Worm (Caenorhabditis elegans) whole organism, L2 larva: ENCODE measurements around the gene C04G2.10.

Experiments used
- C34F6.9 ChIP-seq: fragments of 150-350 bp; optimal IDR thresholded peaks from 2 replicates; lab custom pipeline; 2014; ENCODE audit warnings: missing biosample characterization, missing genetic modification characterization
- F13H6.1 ChIP-seq: sonication (generic microtip); optimal IDR thresholded peaks from 2 replicates; lab custom pipeline; 2016; ENCODE audit warnings: missing genetic modification characterization, missing compliant biosample characterization
- ZK546.5 ChIP-seq: sonication (generic microtip); optimal IDR thresholded peaks from 2 replicates; lab custom pipeline; 2017; ENCODE audit warnings: missing biosample characterization, missing genetic modification characterization
- aly-2 ChIP-seq: fragments of 150-350 bp; optimal IDR thresholded peaks from 2 replicates; lab custom pipeline; 2014; ENCODE audit warnings: missing biosample characterization, missing genetic modification characterization
- ama-1 ChIP-seq: fragments of 150-350 bp; optimal IDR thresholded peaks from 2 replicates; lab custom pipeline; 2018; ENCODE audit warnings: inconsistent platforms
- blmp-1 ChIP-seq: sonication (generic microtip); optimal IDR thresholded peaks from 2 replicates; lab custom pipeline; 2017; ENCODE audit warnings: missing genetic modification characterization, mild to moderate bottlenecking, missing compliant biosample characterization, antibody characterized with exemption, moderate library complexity; ENCODE audit not compliant: insufficient read depth
- ceh-16 ChIP-seq: fragments of 150-350 bp; optimal IDR thresholded peaks from 2 replicates; lab custom pipeline; 2014; ENCODE audit warnings: missing biosample characterization, missing genetic modification characterization
- ceh-82 ChIP-seq: fragments of 150-350 bp; optimal IDR thresholded peaks from 2 replicates; lab custom pipeline; 2014; ENCODE audit warnings: missing biosample characterization, missing genetic modification characterization
- crh-2 ChIP-seq: sonication (generic microtip); optimal IDR thresholded peaks from 2 replicates; lab custom pipeline; 2017; ENCODE audit warnings: missing biosample characterization, missing genetic modification characterization
- dmd-4 ChIP-seq: sonication (generic microtip); optimal IDR thresholded peaks from 2 replicates; lab custom pipeline; 2017; ENCODE audit warnings: missing biosample characterization, missing genetic modification characterization
- elt-1 ChIP-seq: fragments of 150-350 bp; optimal IDR thresholded peaks from 2 replicates; lab custom pipeline; 2014; ENCODE audit warnings: missing biosample characterization, missing genetic modification characterization
- elt-3 ChIP-seq: sonication (generic microtip); optimal IDR thresholded peaks from 2 replicates; lab custom pipeline; 2017; ENCODE audit warnings: missing biosample characterization, missing genetic modification characterization
- gmeb-1 ChIP-seq: fragments of 150-350 bp; optimal IDR thresholded peaks from 2 replicates; lab custom pipeline; 2014; ENCODE audit warnings: missing biosample characterization, missing genetic modification characterization
- lin-13 ChIP-seq: fragments of 150-350 bp; optimal IDR thresholded peaks from 2 replicates; lab custom pipeline; 2014; ENCODE audit warnings: missing biosample characterization, missing genetic modification reagents, missing genetic modification characterization
- lin-39 ChIP-seq: fragments of 150-350 bp; optimal IDR thresholded peaks from 2 replicates; lab custom pipeline; 2014; ENCODE audit warnings: missing biosample characterization, missing genetic modification reagents, missing genetic modification characterization
- mab-5 ChIP-seq: fragments of 150-350 bp; optimal IDR thresholded peaks from 2 replicates; lab custom pipeline; 2014; ENCODE audit warnings: missing biosample characterization, missing genetic modification characterization
- mbf-1 ChIP-seq: sonication (generic microtip); optimal IDR thresholded peaks from 2 replicates; lab custom pipeline; 2017; ENCODE audit warnings: missing biosample characterization, missing genetic modification characterization
- mdl-1 ChIP-seq, 2 experiments: fragments of 150-350 bp in 1 of 2; sonication (generic microtip) in 1 of 2; optimal IDR thresholded peaks; 2 replicates each; lab custom pipeline; 2017; ENCODE audit warnings: missing biosample characterization in 2 of 2, missing genetic modification characterization in 2 of 2
- nhr-10 ChIP-seq: sonication (generic microtip); optimal IDR thresholded peaks from 2 replicates; lab custom pipeline; 2017; ENCODE audit warnings: missing biosample characterization, missing genetic modification characterization
- nhr-129 ChIP-seq: fragments of 150-350 bp; optimal IDR thresholded peaks from 2 replicates; lab custom pipeline; 2014; ENCODE audit warnings: missing biosample characterization, missing genetic modification characterization
- nhr-21 ChIP-seq: fragments of 150-350 bp; optimal IDR thresholded peaks from 2 replicates; lab custom pipeline; 2014; ENCODE audit warnings: missing biosample characterization, missing genetic modification characterization
- nhr-23 ChIP-seq: fragments of 150-350 bp; optimal IDR thresholded peaks from 2 replicates; lab custom pipeline; 2014; ENCODE audit warnings: missing biosample characterization, missing genetic modification reagents, missing genetic modification characterization
- nhr-237 ChIP-seq: fragments of 150-350 bp; optimal IDR thresholded peaks from 2 replicates; lab custom pipeline; 2014; ENCODE audit warnings: missing biosample characterization, missing genetic modification characterization
- nhr-25 ChIP-seq: fragments of 150-350 bp; sonication (generic microtip); optimal IDR thresholded peaks from 3 replicates; lab custom pipeline; 2014; ENCODE audit warnings: missing biosample characterization, missing genetic modification characterization
- nhr-77 ChIP-seq: fragments of 150-350 bp; optimal IDR thresholded peaks from 2 replicates; lab custom pipeline; 2014; ENCODE audit warnings: missing biosample characterization, missing genetic modification characterization
- peb-1 ChIP-seq: fragments of 150-350 bp; optimal IDR thresholded peaks from 2 replicates; lab custom pipeline; 2014; ENCODE audit warnings: missing biosample characterization, missing genetic modification characterization
- sem-4 ChIP-seq: fragments of 150-350 bp; optimal IDR thresholded peaks from 2 replicates; lab custom pipeline; 2014; ENCODE audit warnings: missing biosample characterization, missing genetic modification reagents, missing genetic modification characterization
- skn-1 ChIP-seq: sonication (generic microtip); optimal IDR thresholded peaks from 2 replicates; lab custom pipeline; 2017; ENCODE audit warnings: missing biosample characterization, missing genetic modification characterization
- sma-3 ChIP-seq: sonication (generic microtip); optimal IDR thresholded peaks from 2 replicates; lab custom pipeline; 2016; ENCODE audit warnings: missing genetic modification reagents, missing genetic modification characterization, missing compliant biosample characterization
- sma-9 ChIP-seq, 2 experiments: fragments of 150-350 bp in 1 of 2; sonication (generic microtip) in 1 of 2; optimal IDR thresholded peaks; 2 replicates each; lab custom pipeline; 2014 to 2016; ENCODE audit warnings: missing genetic modification characterization in 2 of 2, mild to moderate bottlenecking in 1 of 2, missing biosample characterization in 1 of 2, missing compliant biosample characterization in 1 of 2, missing genetic modification reagents in 1 of 2, moderate library complexity in 1 of 2
- unc-62 ChIP-seq: fragments of 150-350 bp; optimal IDR thresholded peaks from 2 replicates; lab custom pipeline; 2014; ENCODE audit warnings: missing biosample characterization, missing genetic modification reagents, missing genetic modification characterization
- zag-1 ChIP-seq: fragments of 150-350 bp; optimal IDR thresholded peaks from 2 replicates; lab custom pipeline; 2014; ENCODE audit warnings: missing biosample characterization, missing genetic modification characterization
- ztf-11 ChIP-seq: sonication (generic microtip); optimal IDR thresholded peaks from 2 replicates; lab custom pipeline; 2017; ENCODE audit warnings: missing biosample characterization, missing genetic modification characterization
- ztf-4 ChIP-seq: fragments of 150-350 bp; optimal IDR thresholded peaks from 2 replicates; lab custom pipeline; 2014; ENCODE audit warnings: missing biosample characterization, missing genetic modification characterization

Gene C04G2.10

ce11 chrIV:10153479-10153878, 38.2 kb downstream of the C04G2.10 start:
- no peak for TF ChIP-seq ztf-4
- TF ChIP-seq aly-2, result no peak
- TF ChIP-seq ceh-16 (tag; lab: Kevin White, UChicago), result no peak
- TF ChIP-seq elt-1 (tag; lab: Kevin White, UChicago), result no peak
- no peak for TF ChIP-seq crh-2 (tag; lab: Kevin White, UChicago)
- no peak for TF ChIP-seq nhr-10 (tag; lab: Kevin White, UChicago)
- no peak for TF ChIP-seq nhr-21 (tag; lab: Kevin White, UChicago)
- TF ChIP-seq ceh-82 (tag; lab: Kevin White, UChicago), result no peak
- no peak for TF ChIP-seq mdl-1 (tag; optimal IDR thresholded peaks at IDR 0.05; lab: Kevin White, UChicago)
- no peak for TF ChIP-seq sem-4 (tag; lab: Kevin White, UChicago)
- no peak for TF ChIP-seq elt-3 (tag; lab: Kevin White, UChicago)
- TF ChIP-seq peb-1 (tag; lab: Kevin White, UChicago), result no peak
- no peak for TF ChIP-seq unc-62 (GFP tag; lab: Kevin White, UChicago)
- TF ChIP-seq zag-1 (tag; lab: Kevin White, UChicago), result no peak
- TF ChIP-seq ama-1 (lab: Kevin White, UChicago), result no peak
- no peak for TF ChIP-seq nhr-129 (tag; lab: Kevin White, UChicago)
- no peak for TF ChIP-seq nhr-77 (tag; lab: Kevin White, UChicago)

- TF ChIP-seq elt-3 (tag; lab: Kevin White, UChicago), result no peak
- TF ChIP-seq skn-1 (tag; lab: Kevin White, UChicago), result no peak
These were observed 40.2 kb downstream of the C04G2.10 start, which contains the start of gene ttr-54 for ce11 chrIV:10155475-10155874. Gene ttr-54 (plus strand): TSS chrIV:10155775.

ce11 chrIV:10157034-10157433, 41.8 kb downstream of the C04G2.10 start:
- TF ChIP-seq ztf-11 (tag; lab: Kevin White, UChicago), result no peak
- TF ChIP-seq lin-13 (GFP tag; lab: Kevin White, UChicago), result no peak
- TF ChIP-seq sma-9 (GFP tag; optimal IDR thresholded peaks at IDR 0.05; lab: Kevin White, UChicago), result no peak
- TF ChIP-seq sma-9 (tag; optimal IDR thresholded peaks at IDR 0.05; lab: Kevin White, UChicago), result no peak
- TF ChIP-seq sem-4 (tag; lab: Kevin White, UChicago), result no peak
- TF ChIP-seq crh-2 (tag; lab: Kevin White, UChicago), result no peak
- no peak for TF ChIP-seq gmeb-1 (tag; lab: Kevin White, UChicago)

ce11 chrIV:10157489-10158088, 42.3 kb downstream of the C04G2.10 start, which contains the start of gene ttr-53:
Gene ttr-53 (plus strand): TSS chrIV:10158038.
- TF ChIP-seq blmp-1 (tag; lab: Kevin White, UChicago) (no peak), unc-62 (GFP tag; lab: Kevin White, UChicago) (no peak), C34F6.9 (tag; lab: Kevin White, UChicago) (no peak), lin-13 (GFP tag; lab: Kevin White, UChicago) (no peak), ceh-16 (tag; lab: Kevin White, UChicago) (no peak), ceh-82 (tag; lab: Kevin White, UChicago) (no peak), nhr-25 (tag; lab: Kevin White, UChicago) (no peak), sma-9 (GFP tag; optimal IDR thresholded peaks at IDR 0.05; lab: Kevin White, UChicago) (no peak), sma-9 (tag; optimal IDR thresholded peaks at IDR 0.05; lab: Kevin White, UChicago) (no peak), gmeb-1 (tag; lab: Kevin White, UChicago) (no peak)

- TF ChIP-seq elt-3 (tag; lab: Kevin White, UChicago) (no peak), F13H6.1 (no peak), peb-1 (tag; lab: Kevin White, UChicago) (no peak), ZK546.5 (tag; lab: Kevin White, UChicago) (no peak), mbf-1 (no peak), skn-1 (tag; lab: Kevin White, UChicago) (no peak), sem-4 (tag; lab: Kevin White, UChicago) (no peak), nhr-21 (tag; lab: Kevin White, UChicago) (no peak), sma-3 (no peak), sma-9 (GFP tag; optimal IDR thresholded peaks at IDR 0.05; lab: Kevin White, UChicago) (no peak), sma-9 (tag; optimal IDR thresholded peaks at IDR 0.05; lab: Kevin White, UChicago) (no peak)
- TF ChIP-seq, all 48 proteins: peak for 0
These were observed 46.5 kb downstream of the C04G2.10 start, which contains the start of gene pps-1 for ce11 chrIV:10161706-10162105. Gene pps-1 (plus strand): TSS chrIV:10162006.

ce11 chrIV:10164086-10164485, 48.8 kb downstream of the C04G2.10 start:
- no peak for TF ChIP-seq mab-5 (tag; lab: Kevin White, UChicago)
- TF ChIP-seq sma-9 (GFP tag; optimal IDR thresholded peaks at IDR 0.05; lab: Kevin White, UChicago), result no peak
- no peak for TF ChIP-seq sma-9 (tag; optimal IDR thresholded peaks at IDR 0.05; lab: Kevin White, UChicago)
- TF ChIP-seq peb-1 (tag; lab: Kevin White, UChicago), result no peak
- TF ChIP-seq zag-1 (tag; lab: Kevin White, UChicago), result no peak
- no peak for TF ChIP-seq nhr-23 (tag; lab: Kevin White, UChicago)
- no peak for TF ChIP-seq nhr-237 (tag; lab: Kevin White, UChicago)
- TF ChIP-seq ceh-16 (tag; lab: Kevin White, UChicago), result no peak
- no peak for TF ChIP-seq mbf-1
- no peak for TF ChIP-seq sma-3
- TF ChIP-seq dmd-4 (tag; lab: Kevin White, UChicago), result no peak
- no peak for TF ChIP-seq lin-39 (tag; lab: Kevin White, UChicago)
